Worm (Caenorhabditis elegans): ENCODE results near the gene tat-2.

tat-2 gene

DNA sequence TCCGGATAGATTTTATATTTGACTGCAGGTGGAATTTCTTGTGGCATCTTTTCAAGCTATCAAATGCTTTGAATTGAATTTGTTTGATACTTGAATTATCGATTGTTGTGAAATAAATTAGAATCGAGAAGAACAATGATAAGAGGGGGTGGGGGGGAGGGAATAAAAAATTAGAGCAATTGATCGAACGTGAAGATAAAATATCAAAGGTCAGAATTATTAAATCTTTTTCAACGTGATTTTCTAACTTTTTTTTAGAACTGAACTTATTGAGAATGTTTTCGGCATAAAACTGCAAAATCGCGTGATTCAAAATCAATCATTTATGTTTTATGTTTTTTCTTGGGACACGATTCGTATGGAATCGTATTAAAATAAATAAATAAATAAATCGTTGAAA lies 19.5 kb downstream of the tat-2 start, which contains the start of gene mpz-4:
Gene mpz-4 (minus strand): TSS at position 101 of the 400 bp plus-strand sequence.
- TF ChIP-seq ceh-34 (tag; optimal IDR thresholded peaks at IDR 0.05) (no peak), K02D7.2 (tag; optimal IDR thresholded peaks at IDR 0.05) (no peak), K09A11.1 (tag; optimal IDR thresholded peaks at IDR 0.05; ENCODE audit: insufficient read depth) (no peak), unc-86 (tag; optimal IDR thresholded peaks at IDR 0.05) (no peak), Y22D7AL.16 (tag; optimal IDR thresholded peaks at IDR 0.05) (no peak), hlh-8 (tag; optimal IDR thresholded peaks at IDR 0.05) (no peak), lin-11 (tag; optimal IDR thresholded peaks at IDR 0.05) (no peak), zip-5 (tag; optimal IDR thresholded peaks at IDR 0.05) (no peak)

DNA sequence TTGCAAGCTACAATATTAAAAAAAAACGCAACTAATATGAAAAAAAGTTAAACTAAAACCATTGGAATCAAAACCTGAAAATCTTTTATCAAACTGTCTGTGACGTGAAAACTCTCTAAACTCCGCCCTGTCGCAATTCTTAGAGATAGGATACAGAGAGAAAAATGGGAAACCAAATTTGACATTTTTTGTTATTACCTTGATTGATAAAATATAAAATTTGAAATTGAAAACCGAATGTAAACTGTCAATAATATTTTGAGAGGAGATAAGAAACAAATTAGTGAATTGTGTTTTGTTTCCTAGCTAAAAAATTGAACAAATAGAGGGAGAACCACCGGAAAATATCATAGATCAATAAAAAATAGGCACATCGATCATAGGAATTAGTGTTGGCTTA lies 24.9 kb downstream of the tat-2 start:
- TF ChIP-seq lin-11 (tag; optimal IDR thresholded peaks at IDR 0.05) (no peak), hlh-8 (tag; optimal IDR thresholded peaks at IDR 0.05) (no peak), fkh-6 (tag; optimal IDR thresholded peaks at IDR 0.05) (no peak), ztf-16 (tag; optimal IDR thresholded peaks at IDR 0.05) (no peak), pqm-1 (tag; optimal IDR thresholded peaks at IDR 0.05) (no peak), pros-1 (tag; optimal IDR thresholded peaks at IDR 0.05) (no peak), ceh-9 (tag; optimal IDR thresholded peaks at IDR 0.05) (no peak), fkh-10 (GFP tag; optimal IDR thresholded peaks at IDR 0.05) (no peak), eyg-1 (tag; optimal IDR thresholded peaks at IDR 0.05) (no peak), hlh-15 (tag; optimal IDR thresholded peaks at IDR 0.05) (no peak), nhr-232 (tag; optimal IDR thresholded peaks at IDR 0.05) (no peak), K02D7.2 (tag; optimal IDR thresholded peaks at IDR 0.05) (no peak), zip-5 (tag; optimal IDR thresholded peaks at IDR 0.05) (no peak), C08G9.2 (tag; optimal IDR thresholded peaks at IDR 0.05) (no peak), pha-2 (tag; optimal IDR thresholded peaks at IDR 0.05) (no peak), tbx-7 (tag; optimal IDR thresholded peaks at IDR 0.05) (no peak), pax-1 (tag; optimal IDR thresholded peaks at IDR 0.05) (no peak), ref-2 (tag; optimal IDR thresholded peaks at IDR 0.05) (no peak), ceh-45 (GFP tag; IDR thresholded peaks at IDR 0.05) (no peak), F13H6.1 (tag; optimal IDR thresholded peaks at IDR 0.05) (no peak)

DNA sequence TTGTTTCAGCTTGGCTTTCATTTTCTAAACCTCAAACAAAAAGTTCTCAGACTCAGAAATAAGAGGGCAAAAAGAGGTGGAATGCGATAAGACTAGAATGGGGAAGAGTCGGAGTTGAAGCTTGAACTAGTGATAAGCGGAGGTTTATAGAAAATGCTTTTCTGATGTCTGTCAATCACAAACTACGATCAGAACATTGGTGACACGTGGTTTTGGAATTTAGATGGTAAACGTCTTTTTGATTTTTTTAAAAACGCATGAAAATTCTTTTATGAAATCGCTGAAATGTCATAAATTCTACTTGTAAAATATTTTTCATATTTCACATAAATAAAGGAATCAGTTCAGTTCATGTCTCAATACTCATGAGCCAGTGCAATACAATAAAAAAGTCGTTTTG lies 25.6 kb downstream of the tat-2 start, which contains the start of gene H06H21.8:
Gene H06H21.8 (minus strand): TSS at position 78 of the 400 bp plus-strand sequence.
- TF ChIP-seq syd-9 (tag; optimal IDR thresholded peaks at IDR 0.05), result no peak
- no peak for TF ChIP-seq ceh-48 (tag; optimal IDR thresholded peaks at IDR 0.05)
- no peak for TF ChIP-seq fkh-6 (tag; optimal IDR thresholded peaks at IDR 0.05)
- TF ChIP-seq tbx-7 (tag; optimal IDR thresholded peaks at IDR 0.05), result no peak
- no peak for TF ChIP-seq pax-1 (tag; optimal IDR thresholded peaks at IDR 0.05)
- TF ChIP-seq Y22D7AL.16 (tag; optimal IDR thresholded peaks at IDR 0.05), result no peak
- TF ChIP-seq pag-3 (tag; optimal IDR thresholded peaks at IDR 0.05; ENCODE audit: borderline replicate concordance), result no peak
- no peak for TF ChIP-seq nfya-1 (tag; optimal IDR thresholded peaks at IDR 0.05)
- no peak for TF ChIP-seq ceh-30 (tag; optimal IDR thresholded peaks at IDR 0.05)
- TF ChIP-seq pha-4 (tag; optimal IDR thresholded peaks at IDR 0.05), result no peak
- TF ChIP-seq che-1 (tag; optimal IDR thresholded peaks at IDR 0.05), result no peak

DNA sequence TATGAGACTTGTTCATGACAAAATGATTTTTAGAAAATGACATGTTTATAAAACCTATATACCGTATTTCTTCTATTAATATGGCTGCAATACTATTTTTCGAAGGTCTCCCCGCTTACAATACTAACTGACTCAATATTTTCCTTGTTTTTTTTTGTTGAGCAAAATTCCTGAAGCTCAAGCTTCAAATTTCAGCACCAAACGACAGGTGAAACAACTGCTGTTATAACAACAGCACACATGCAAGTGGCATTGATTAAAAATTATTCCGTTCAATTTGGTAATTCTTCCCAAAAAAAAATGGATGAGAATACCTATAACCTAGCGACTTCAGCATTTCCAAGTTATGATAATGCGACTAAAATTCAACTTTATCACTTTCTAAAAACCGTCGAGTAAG lies 32.5 kb downstream of the tat-2 start, which contains the start of gene srw-94:
Gene srw-94 (plus strand): TSS at position 301 of the 400 bp plus-strand sequence.
- TF ChIP-seq madf-2 (tag; optimal IDR thresholded peaks at IDR 0.05) (no peak), pat-9 (tag; optimal IDR thresholded peaks at IDR 0.05) (no peak), hlh-6 (tag; optimal IDR thresholded peaks at IDR 0.05) (no peak), zip-5 (tag; optimal IDR thresholded peaks at IDR 0.05) (no peak), ceh-18 (tag; optimal IDR thresholded peaks at IDR 0.05) (no peak), elt-4 (tag; optimal IDR thresholded peaks at IDR 0.05) (no peak), odd-2 (tag; optimal IDR thresholded peaks at IDR 0.05) (no peak), C38D4.7 (GFP tag; optimal IDR thresholded peaks at IDR 0.05) (no peak), K02D7.2 (tag; optimal IDR thresholded peaks at IDR 0.05) (no peak), ceh-22 (tag; optimal IDR thresholded peaks at IDR 0.05) (no peak), pag-3 (tag; optimal IDR thresholded peaks at IDR 0.05; ENCODE audit: borderline replicate concordance) (no peak), syd-9 (tag; optimal IDR thresholded peaks at IDR 0.05) (no peak)

Measured in whole organism, late embryonic.